Fruit fly (Drosophila melanogaster) whole organism, pupa: Measurements from ENCODE around the gene Pect.

Source experiments
- CG13204 ChIP-seq: fragments of 200-800 bp; sonication (Bioruptor generic); optimal IDR thresholded peaks from 2 replicates; lab custom pipeline; 2018; ENCODE audit warnings: missing biosample characterization, mild to moderate bottlenecking, missing genetic modification characterization, moderate library complexity
- CG14655 ChIP-seq: fragments of 200-800 bp; sonication (Bioruptor generic); optimal IDR thresholded peaks from 3 replicates; lab custom pipeline; 2017; ENCODE audit warnings: mild to moderate bottlenecking, missing biosample characterization, missing genetic modification reagents, missing genetic modification characterization
- CG34367 ChIP-seq: fragments of 200-800 bp; sonication (Bioruptor generic); optimal IDR thresholded peaks from 2 replicates; lab custom pipeline; 2018; ENCODE audit warnings: missing biosample characterization, mild to moderate bottlenecking, missing genetic modification characterization
- CG9948 ChIP-seq: fragments of 200-800 bp; sonication (Bioruptor generic); optimal IDR thresholded peaks from 2 replicates; lab custom pipeline; 2018; ENCODE audit warnings: missing biosample characterization, mild to moderate bottlenecking, missing genetic modification characterization, moderate library complexity
- Ets98B ChIP-seq: fragments of 200-800 bp; sonication (Bioruptor generic); IDR thresholded peaks from 2 replicates; pipeline ENCODE4 v1.3.6; 2022; ENCODE audit warnings: missing biosample characterization, missing genetic modification characterization
- Pif1A ChIP-seq: fragments of 200-800 bp; sonication (Bioruptor generic); optimal IDR thresholded peaks from 3 replicates; lab custom pipeline; 2016; ENCODE audit warnings: missing biosample characterization, missing genetic modification characterization

DNA sequence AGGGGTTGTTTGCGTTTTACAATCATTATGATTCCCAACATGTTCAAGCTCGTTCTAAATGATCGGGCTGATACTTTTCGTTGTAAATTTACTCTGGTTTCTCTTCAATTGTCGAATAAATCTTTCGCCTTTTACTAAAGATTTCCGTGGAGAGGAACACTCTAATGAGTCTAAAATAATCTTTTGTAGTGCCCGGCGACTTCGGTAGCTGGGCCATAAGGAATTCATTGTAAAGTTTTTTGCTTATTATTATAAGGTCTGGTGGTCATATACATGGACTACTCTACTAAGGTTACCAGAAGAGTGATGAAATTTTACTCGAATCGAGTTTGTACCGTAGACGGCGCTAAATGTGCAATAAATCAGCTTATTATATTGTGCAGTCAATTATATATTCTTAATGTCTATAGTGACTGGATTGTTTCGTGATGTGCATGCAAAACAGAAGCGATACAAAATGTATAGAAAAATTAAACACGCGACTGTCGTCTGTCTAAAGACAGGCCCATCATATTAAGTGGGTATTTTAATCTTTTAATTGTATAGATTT, 41.3 kb downstream of the Pect start:
- no peak for TF ChIP-seq CG13204 (GFP tag; lab: Kevin White, UChicago)
- TF ChIP-seq Pif1A = no peak
- TF ChIP-seq Ets98B (GFP tag; lab: Robert Waterston, UW) = no peak
- TF ChIP-seq CG34367 = no peak
- no peak for TF ChIP-seq CG9948
- no peak for TF ChIP-seq CG14655 (GFP tag; lab: Kevin White, UChicago)
